Worm (Caenorhabditis elegans) whole organism, mixed stage, embryonic: Measurements from ENCODE around the gene hap-1.

Experiments used
- ces-1 ChIP-seq: fragments of 150-350 bp; optimal IDR thresholded peaks from 2 replicates; lab custom pipeline; 2014; ENCODE audit warnings: missing biosample characterization, missing genetic modification reagents, missing genetic modification characterization
- lin-13 ChIP-seq: fragments of 150-350 bp; optimal IDR thresholded peaks from 2 replicates; lab custom pipeline; 2014; ENCODE audit warnings: missing biosample characterization, missing genetic modification characterization

DNA sequence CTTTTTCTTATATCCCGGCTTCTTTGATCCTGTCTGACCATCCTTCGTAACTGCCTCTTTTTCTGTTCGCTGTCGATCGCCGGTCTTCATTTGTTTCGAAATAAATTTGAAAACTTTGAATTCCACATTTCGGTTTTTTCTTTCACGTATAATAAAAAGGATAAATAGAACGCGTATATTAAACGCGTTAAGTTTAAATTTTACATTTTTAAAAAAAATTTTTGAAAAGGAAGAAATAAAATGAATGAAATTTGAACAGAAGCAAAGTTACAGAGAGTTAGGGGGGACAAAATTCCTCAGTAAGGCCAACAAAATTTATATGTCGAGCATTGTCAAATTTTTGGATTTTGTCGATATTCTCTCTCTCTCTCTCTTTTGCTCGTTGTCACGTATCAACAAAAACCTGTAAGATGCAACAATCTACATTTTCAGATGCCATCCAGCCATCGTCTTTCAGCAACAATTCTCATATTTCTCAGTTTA is 38.1 kb downstream of the hap-1 start, which contains the start of the genes T15B12.2 and F52C9.5:
- TF ChIP-seq lin-13 (tag; lab: Kevin White, UChicago) (no peak), ces-1 (no peak)
